Fruit fly (Drosophila melanogaster) whole organism, embryonic: ENCODE measurements around the gene slmo.
A peak's percentile ranks its signal among the peaks of the same experiment; 100 is the strongest.

Experiments
- Abd-B ChIP-seq: fragments of 200-800 bp; sonication (Bioruptor generic); optimal IDR thresholded peaks from 2 replicates; lab custom pipeline; 2018; ENCODE audit warnings: missing biosample characterization, mild to moderate bottlenecking, missing genetic modification characterization, moderate library complexity
- CG10321 ChIP-seq: fragments of 200-800 bp; sonication (Bioruptor generic); IDR thresholded peaks from 2 replicates; pipeline ENCODE4 v1.3.6; 2022; ENCODE audit warnings: missing biosample characterization, missing genetic modification characterization
- CG10462 ChIP-seq: fragments of 200-800 bp; sonication (Bioruptor generic); optimal IDR thresholded peaks from 2 replicates; lab custom pipeline; 2016; ENCODE audit warnings: missing biosample characterization, missing genetic modification characterization
- CG10654 ChIP-seq: fragments of 200-800 bp; sonication (Bioruptor generic); optimal IDR thresholded peaks from 2 replicates; lab custom pipeline; 2016; ENCODE audit warnings: missing biosample characterization, missing genetic modification characterization
- CG10959 ChIP-seq: fragments of 200-800 bp; sonication (Bioruptor generic); IDR thresholded peaks from 2 replicates; pipeline ENCODE4 v1.3.6; 2022; ENCODE audit warnings: missing biosample characterization, missing genetic modification characterization
- CG11695 ChIP-seq: fragments of 200-800 bp; sonication (Bioruptor generic); IDR thresholded peaks from 3 replicates; pipeline ENCODE4 v1.3.6; 2022; ENCODE audit warnings: missing biosample characterization, missing genetic modification characterization
- CG12071 ChIP-seq: fragments of 200-800 bp; sonication (Bioruptor generic); optimal IDR thresholded peaks from 3 replicates; lab custom pipeline; 2018; ENCODE audit warnings: missing biosample characterization, mild to moderate bottlenecking, missing genetic modification characterization
- CG14014 ChIP-seq: fragments of 200-800 bp; sonication (Bioruptor generic); IDR thresholded peaks from 2 replicates; pipeline ENCODE4 v1.3.6; 2022; ENCODE audit warnings: missing biosample characterization, missing genetic modification characterization
- CG14860 ChIP-seq: fragments of 200-800 bp; sonication (Bioruptor generic); IDR thresholded peaks from 3 replicates; pipeline ENCODE4 v1.3.6; 2022; ENCODE audit warnings: missing biosample characterization, missing genetic modification characterization; ENCODE audit not compliant: partially characterized antibody
- CG15011 ChIP-seq: fragments of 200-800 bp; sonication (Bioruptor generic); optimal IDR thresholded peaks from 3 replicates; lab custom pipeline; 2018; ENCODE audit warnings: missing biosample characterization, mild to moderate bottlenecking, missing genetic modification characterization
- CG17186 ChIP-seq: fragments of 200-800 bp; sonication (Bioruptor generic); optimal IDR thresholded peaks from 3 replicates; lab custom pipeline; 2017; ENCODE audit warnings: missing biosample characterization, missing genetic modification reagents, missing genetic modification characterization
- CG2875 ChIP-seq: fragments of 200-800 bp; sonication (Bioruptor generic); optimal IDR thresholded peaks from 2 replicates; lab custom pipeline; 2017; ENCODE audit warnings: missing biosample characterization, mild to moderate bottlenecking, missing genetic modification characterization, missing genetic modification reagents
- CG2889 ChIP-seq: fragments of 200-800 bp; sonication (Bioruptor generic); IDR thresholded peaks from 3 replicates; pipeline ENCODE4 v1.3.6; 2022; ENCODE audit warnings: missing biosample characterization, missing genetic modification characterization
- CG6175 ChIP-seq: fragments of 200-800 bp; sonication (Bioruptor generic); IDR thresholded peaks from 3 replicates; pipeline ENCODE4 v1.3.6; 2022; ENCODE audit warnings: missing biosample characterization, missing genetic modification characterization
- CG6254 ChIP-seq: fragments of 200-800 bp; sonication (Bioruptor generic); optimal IDR thresholded peaks from 3 replicates; lab custom pipeline; 2017; ENCODE audit warnings: mild to moderate bottlenecking, missing biosample characterization, missing genetic modification reagents, missing genetic modification characterization
- CG6689 ChIP-seq: fragments of 200-800 bp; sonication (Bioruptor generic); IDR thresholded peaks from 2 replicates; pipeline ENCODE4 v1.3.6; 2022; ENCODE audit warnings: missing biosample characterization, missing genetic modification characterization
- CG7745 ChIP-seq: fragments of 200-800 bp; sonication (Bioruptor generic); optimal IDR thresholded peaks from 2 replicates; lab custom pipeline; 2018; ENCODE audit warnings: missing biosample characterization, mild to moderate bottlenecking, missing genetic modification characterization, moderate library complexity
- CG7839 ChIP-seq: fragments of 200-800 bp; sonication (Bioruptor generic); optimal IDR thresholded peaks from 3 replicates; lab custom pipeline; 2018; ENCODE audit warnings: missing biosample characterization, mild to moderate bottlenecking, missing genetic modification characterization, moderate library complexity
- CG7928 ChIP-seq: fragments of 200-800 bp; sonication (Bioruptor generic); optimal IDR thresholded peaks from 2 replicates; lab custom pipeline; 2017; ENCODE audit warnings: missing biosample characterization, mild to moderate bottlenecking, missing genetic modification characterization
- CHES-1-like ChIP-seq: fragments of 200-800 bp; sonication (Bioruptor generic); optimal IDR thresholded peaks from 2 replicates; lab custom pipeline; 2016; ENCODE audit warnings: missing biosample characterization, missing genetic modification characterization
- Deaf1 ChIP-seq: fragments of 200-800 bp; optimal IDR thresholded peaks from 3 replicates; lab custom pipeline; 2019; ENCODE audit warnings: missing biosample characterization, mild to moderate bottlenecking, missing genetic modification characterization, moderate library complexity
- Dip3 ChIP-seq: fragments of 200-800 bp; sonication (Bioruptor generic); optimal IDR thresholded peaks from 3 replicates; lab custom pipeline; 2016; ENCODE audit warnings: missing biosample characterization, missing genetic modification characterization
- E2f1 ChIP-seq: fragments of 200-800 bp; sonication (Bioruptor generic); IDR thresholded peaks from 2 replicates; pipeline ENCODE4 v1.3.6; 2022; ENCODE audit warnings: missing biosample characterization, missing genetic modification characterization
- H2.0 ChIP-seq: fragments of 200-800 bp; sonication (Bioruptor generic); IDR thresholded peaks from 2 replicates; pipeline ENCODE4 v1.3.6; 2022; ENCODE audit warnings: missing biosample characterization, missing genetic modification characterization
- NC2β ChIP-seq: fragments of 200-800 bp; sonication (Bioruptor generic); optimal IDR thresholded peaks from 2 replicates; lab custom pipeline; 2016; ENCODE audit warnings: missing biosample characterization, missing genetic modification characterization
- NK7.1 ChIP-seq: fragments of 200-800 bp; sonication (Bioruptor generic); optimal IDR thresholded peaks from 3 replicates; lab custom pipeline; 2016; ENCODE audit warnings: missing biosample characterization, missing genetic modification characterization
- chinmo ChIP-seq: fragments of 200-800 bp; sonication (Bioruptor generic); IDR thresholded peaks from 4 replicates; pipeline ENCODE4 v1.3.6; 2022; ENCODE audit warnings: missing biosample characterization, missing genetic modification characterization; ENCODE audit not compliant: partially characterized antibody
- ci ChIP-seq: fragments of 200-800 bp; sonication (Bioruptor generic); IDR thresholded peaks from 3 replicates; pipeline ENCODE4 v1.3.6; 2022; ENCODE audit warnings: missing biosample characterization, missing genetic modification characterization
- croc ChIP-seq: fragments of 200-800 bp; sonication (Bioruptor generic); conservative IDR thresholded peaks from 3 replicates; pipeline ENCODE4 v1.3.6; 2022; ENCODE audit warnings: missing biosample characterization, missing genetic modification characterization
- dati ChIP-seq: fragments of 200-800 bp; sonication (Bioruptor generic); IDR thresholded peaks from 2 replicates; pipeline ENCODE4 v1.3.6; 2022; ENCODE audit warnings: missing biosample characterization, missing genetic modification characterization
- dm ChIP-seq: fragments of 200-800 bp; sonication (Bioruptor generic); optimal IDR thresholded peaks from 3 replicates; lab custom pipeline; 2016; ENCODE audit warnings: missing biosample characterization, missing genetic modification characterization
- fd102C ChIP-seq: fragments of 200-800 bp; sonication (Bioruptor generic); optimal IDR thresholded peaks from 2 replicates; lab custom pipeline; 2018; ENCODE audit warnings: missing biosample characterization, mild to moderate bottlenecking, missing genetic modification characterization, moderate library complexity
- fu2 ChIP-seq: fragments of 200-800 bp; sonication (Bioruptor generic); optimal IDR thresholded peaks from 2 replicates; lab custom pipeline; 2016; ENCODE audit warnings: missing biosample characterization, missing genetic modification characterization
- gt ChIP-seq: fragments of 200-800 bp; sonication (Bioruptor generic); IDR thresholded peaks from 2 replicates; pipeline ENCODE4 v1.3.6; 2022; ENCODE audit warnings: missing biosample characterization, missing genetic modification characterization
- jing ChIP-seq: fragments of 200-800 bp; sonication (Bioruptor generic); optimal IDR thresholded peaks from 2 replicates; lab custom pipeline; 2018; ENCODE audit warnings: missing biosample characterization, mild to moderate bottlenecking, missing genetic modification characterization
- maf-S ChIP-seq: fragments of 200-800 bp; sonication (Bioruptor generic); optimal IDR thresholded peaks from 2 replicates; lab custom pipeline; 2016; ENCODE audit warnings: missing biosample characterization, missing genetic modification characterization
- nau ChIP-seq: fragments of 200-800 bp; sonication (Bioruptor generic); optimal IDR thresholded peaks from 3 replicates; lab custom pipeline; 2017; ENCODE audit warnings: missing biosample characterization, mild to moderate bottlenecking, missing genetic modification characterization, missing genetic modification reagents
- phol ChIP-seq: fragments of 200-800 bp; sonication (Bioruptor generic); optimal IDR thresholded peaks from 3 replicates; lab custom pipeline; 2018; ENCODE audit warnings: missing biosample characterization, mild to moderate bottlenecking, missing genetic modification characterization, moderate library complexity
- pnt ChIP-seq: fragments of 200-800 bp; sonication (Bioruptor generic); optimal IDR thresholded peaks from 3 replicates; lab custom pipeline; 2016; ENCODE audit warnings: missing biosample characterization, missing genetic modification characterization
- prd ChIP-seq, 3 experiments: fragments of >200 bp in 2 of 3; fragments of 200-800 bp in 1 of 3; sonication (Bioruptor generic) in 1 of 3; optimal IDR thresholded peaks in 2 of 3; IDR thresholded peaks in 1 of 3; 2 replicates in 2 of 3; 3 replicates in 1 of 3; pipeline versions ENCODE4 v1.3.6 to Lab custom; 2017 to 2022; ENCODE audit warnings: missing biosample characterization in 1 of 3, missing genetic modification characterization in 1 of 3
- pros ChIP-seq: fragments of 200-800 bp; sonication (Bioruptor generic); optimal IDR thresholded peaks from 3 replicates; lab custom pipeline; 2019; ENCODE audit warnings: missing biosample characterization, mild to moderate bottlenecking, missing genetic modification characterization, moderate library complexity
- rib ChIP-seq: fragments of 200-800 bp; sonication (Bioruptor generic); IDR thresholded peaks from 2 replicates; pipeline ENCODE4 v1.3.6; 2022; ENCODE audit warnings: missing biosample characterization, missing genetic modification characterization
- sc ChIP-seq, 3 experiments: fragments of >200 bp in 2 of 3; fragments of 200-800 bp in 1 of 3; sonication (Bioruptor generic) in 1 of 3; optimal IDR thresholded peaks; 2 replicates in 2 of 3; 3 replicates in 1 of 3; lab custom pipeline; 2017; ENCODE audit warnings: mild to moderate bottlenecking in 1 of 3, missing biosample characterization in 1 of 3, missing genetic modification characterization in 1 of 3, missing genetic modification reagents in 1 of 3
- scrt ChIP-seq: fragments of 200-800 bp; sonication (Bioruptor generic); optimal IDR thresholded peaks from 2 replicates; lab custom pipeline; 2018; ENCODE audit warnings: missing biosample characterization, mild to moderate bottlenecking, missing genetic modification characterization, moderate library complexity
- sd ChIP-seq: fragments of 200-800 bp; sonication (Bioruptor generic); optimal IDR thresholded peaks from 3 replicates; lab custom pipeline; 2018; ENCODE audit warnings: missing biosample characterization, mild to moderate bottlenecking, missing genetic modification characterization, moderate library complexity
- sens ChIP-seq: fragments of 200-800 bp; sonication (Bioruptor generic); peaks from one replicate; lab custom pipeline; 2016; ENCODE audit warnings: missing biosample characterization, missing genetic modification characterization
- sob ChIP-seq: fragments of 200-800 bp; sonication (Bioruptor generic); IDR thresholded peaks from 2 replicates; pipeline ENCODE4 v1.3.6; 2022; ENCODE audit warnings: missing biosample characterization, missing genetic modification characterization
- stwl ChIP-seq: fragments of 200-800 bp; sonication (Bioruptor generic); optimal IDR thresholded peaks from 3 replicates; lab custom pipeline; 2018; ENCODE audit warnings: missing biosample characterization, mild to moderate bottlenecking, missing genetic modification characterization, moderate library complexity
- unpg ChIP-seq: fragments of 200-800 bp; sonication (Bioruptor generic); optimal IDR thresholded peaks from 3 replicates; lab custom pipeline; 2018; ENCODE audit warnings: missing biosample characterization, mild to moderate bottlenecking, missing genetic modification characterization, moderate library complexity
- wek ChIP-seq: fragments of 200-800 bp; sonication (Bioruptor generic); optimal IDR thresholded peaks from 3 replicates; lab custom pipeline; 2018; ENCODE audit warnings: missing biosample characterization, mild to moderate bottlenecking, missing genetic modification characterization, moderate library complexity

slmo gene

dm6 chr2L:6028712-6029111 lies 19.8 kb downstream of the slmo start (continued):
- TF ChIP-seq CG15011: no peak
- TF ChIP-seq CG6175: no peak
- no peak for TF ChIP-seq pros
- no peak; the same call in 1 of the 2 replicates for TF ChIP-seq sob
- no peak for TF ChIP-seq sd (tag; lab: Kevin White, UChicago)
- no peak for TF ChIP-seq CG6254
- no peak for TF ChIP-seq Abd-B
- no peak for TF ChIP-seq CG2875 (GFP tag; lab: Kevin White, UChicago)
- TF ChIP-seq E2f1 (GFP tag; lab: Robert Waterston, UW): no peak
- TF ChIP-seq NK7.1 (GFP tag; lab: Kevin White, UChicago): no peak
- no peak for TF ChIP-seq pnt (GFP tag; lab: Kevin White, UChicago)
- no peak for TF ChIP-seq stwl (tag; lab: Kevin White, UChicago)
- TF ChIP-seq sc (optimal IDR thresholded peaks at IDR 0.05; lab: Kevin White, UChicago): no peak
- TF ChIP-seq sc (GFP tag; optimal IDR thresholded peaks at IDR 0.05; lab: Kevin White, UChicago): no peak
- TF ChIP-seq fu2 (GFP tag; lab: Kevin White, UChicago): no peak
- no peak for TF ChIP-seq croc (GFP tag; lab: Robert Waterston, UW)
- TF ChIP-seq CG10654: no peak
- TF ChIP-seq nau (GFP tag; lab: Kevin White, UChicago): no peak
- no peak for TF ChIP-seq CG7928 (GFP tag; lab: Kevin White, UChicago)
- no peak for TF ChIP-seq CG6689 (GFP tag; lab: Robert Waterston, UW)
- no peak for TF ChIP-seq prd (optimal IDR thresholded peaks at IDR 0.05; lab: Kevin White, UChicago)
- TF ChIP-seq prd (GFP tag; IDR thresholded peaks at IDR 0.05; lab: Robert Waterston, UW): peak; percentile 33; the same call in 1 of the 3 replicates
- no peak for TF ChIP-seq CG10959
- TF ChIP-seq CG12071 (GFP tag; lab: Kevin White, UChicago): no peak
- 0 out of 3 replicates have a peak, but pooled peaks have one; percentile 27 for TF ChIP-seq CG11695 (GFP tag; lab: Robert Waterston, UW)
- TF ChIP-seq CG17186 (GFP tag; lab: Kevin White, UChicago): no peak
- no peak for TF ChIP-seq CG10321
- TF ChIP-seq CG7745 (tag; lab: Kevin White, UChicago): no peak
- TF ChIP-seq maf-S (GFP tag; lab: Kevin White, UChicago): no peak
- TF ChIP-seq CG14014 (GFP tag; lab: Robert Waterston, UW): 0 out of 2 replicates have a peak, but pooled peaks have one; percentile 44
- TF ChIP-seq Dip3 (GFP tag; lab: Kevin White, UChicago): no peak
- TF ChIP-seq H2.0 (GFP tag; lab: Robert Waterston, UW): no peak
- TF ChIP-seq dati (GFP tag; lab: Robert Waterston, UW): no peak
- TF ChIP-seq scrt (GFP tag; lab: Kevin White, UChicago): no peak
- no peak for TF ChIP-seq Deaf1 (tag; lab: Kevin White, UChicago)
- TF ChIP-seq phol (tag; lab: Kevin White, UChicago): no peak
- TF ChIP-seq fd102C (GFP tag; lab: Kevin White, UChicago): no peak
- TF ChIP-seq CG14860 (GFP tag; lab: Robert Waterston, UW): no peak
- peak; percentile 79 for TF ChIP-seq sens (GFP tag; lab: Kevin White, UChicago)
- no peak for TF ChIP-seq CHES-1-like (GFP tag; lab: Kevin White, UChicago)
- peak; percentile 10 for TF ChIP-seq unpg (GFP tag; lab: Kevin White, UChicago)
- no peak for TF ChIP-seq gt
- no peak for TF ChIP-seq wek (GFP tag; lab: Kevin White, UChicago)
- peak; percentile 27 for TF ChIP-seq CG7839 (tag; lab: Kevin White, UChicago)
- TF ChIP-seq CG2889 (GFP tag; lab: Robert Waterston, UW): 0 out of 3 replicates have a peak, but pooled peaks have one; percentile 13
- TF ChIP-seq CG10462 (GFP tag; lab: Kevin White, UChicago): no peak
- no peak for TF ChIP-seq rib
- TF ChIP-seq chinmo (GFP tag; lab: Robert Waterston, UW): no peak
- peak; percentile 73 for TF ChIP-seq ci (GFP tag; lab: Robert Waterston, UW)
- no peak for TF ChIP-seq dm (GFP tag; lab: Kevin White, UChicago)
- TF ChIP-seq jing: no peak
- no peak for TF ChIP-seq NC2β (GFP tag; lab: Kevin White, UChicago)
